Worm (Caenorhabditis elegans) whole organism, late embryonic: ENCODE data around the gene F09B12.5.

Experiments
- ama-1 ChIP-seq: fragments of 150-350 bp; optimal IDR thresholded peaks from 2 replicates; lab custom pipeline; 2014
- lin-11 ChIP-seq: fragments of 200-800 bp; sonication (Bioruptor generic); optimal IDR thresholded peaks from 2 replicates; lab custom pipeline; 2018; ENCODE audit warnings: mild to moderate bottlenecking, missing genetic modification characterization, missing compliant biosample characterization
- pat-9 ChIP-seq: fragments of 200-800 bp; sonication (Bioruptor generic); optimal IDR thresholded peaks from 2 replicates; lab custom pipeline; 2018; ENCODE audit warnings: mild to moderate bottlenecking, missing genetic modification characterization, moderate library complexity, missing compliant biosample characterization
- pha-4 ChIP-seq: fragments of 150-350 bp; optimal IDR thresholded peaks from 2 replicates; lab custom pipeline; 2018; ENCODE audit warnings: missing biosample characterization, missing genetic modification reagents, missing genetic modification characterization

DNA sequence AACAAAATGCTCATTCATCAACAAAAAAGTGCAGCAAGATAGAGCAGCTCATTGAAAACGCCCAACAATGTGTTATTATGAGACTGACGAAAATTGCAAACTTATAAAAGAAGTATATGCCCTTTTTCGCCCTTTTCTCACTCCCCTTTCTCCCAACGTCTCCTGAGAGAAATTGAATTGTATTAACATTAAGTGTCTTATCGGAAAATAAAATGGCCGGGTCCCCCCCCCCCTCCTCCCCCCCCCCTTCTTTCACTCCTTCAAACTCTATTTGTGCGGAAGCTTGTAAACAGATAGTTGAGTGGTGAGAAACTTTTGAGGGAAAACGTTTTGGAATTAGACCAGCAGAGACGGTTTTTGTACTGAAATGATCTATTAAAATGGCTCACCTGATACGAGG lies 42.2 kb downstream of the F09B12.5 start:
- TF ChIP-seq pat-9 (tag; lab: Kevin White, UChicago) (no peak), pha-4 (tag; lab: Kevin White, UChicago) (no peak), lin-11 (no peak), ama-1 (lab: Kevin White, UChicago) (no peak)
